Fruit fly (Drosophila melanogaster) whole organism, embryonic: ENCODE results near the gene CtBP.

Source experiments
- Bdp1 ChIP-seq: fragments of 200-800 bp; sonication (Bioruptor generic); optimal IDR thresholded peaks from 3 replicates; lab custom pipeline; 2016; ENCODE audit warnings: missing biosample characterization, missing genetic modification characterization
- CG12659 ChIP-seq: fragments of 200-800 bp; sonication (Bioruptor generic); optimal IDR thresholded peaks from 3 replicates; lab custom pipeline; 2017; ENCODE audit warnings: mild to moderate bottlenecking, missing biosample characterization, missing genetic modification reagents, missing genetic modification characterization
- CG13123 ChIP-seq: fragments of 200-800 bp; sonication (Bioruptor generic); optimal IDR thresholded peaks from 2 replicates; lab custom pipeline; 2016; ENCODE audit warnings: missing biosample characterization, missing genetic modification characterization
- CG14710 ChIP-seq: fragments of 200-800 bp; sonication (Bioruptor generic); optimal IDR thresholded peaks from 3 replicates; lab custom pipeline; 2019; ENCODE audit warnings: missing biosample characterization, mild to moderate bottlenecking, missing genetic modification characterization, moderate library complexity
- CG15479 ChIP-seq: fragments of 200-800 bp; sonication (Bioruptor generic); optimal IDR thresholded peaks from 3 replicates; lab custom pipeline; 2019; ENCODE audit warnings: missing biosample characterization, mild to moderate bottlenecking, missing genetic modification characterization, moderate library complexity
- CG15696 ChIP-seq: fragments of 200-800 bp; sonication (Bioruptor generic); optimal IDR thresholded peaks from 2 replicates; lab custom pipeline; 2019; ENCODE audit warnings: missing biosample characterization, mild to moderate bottlenecking, missing genetic modification characterization, moderate library complexity
- CG16813 ChIP-seq: fragments of 200-800 bp; sonication (Bioruptor generic); IDR thresholded peaks from 3 replicates; pipeline ENCODE4 v1.3.6; 2022; ENCODE audit warnings: missing biosample characterization, missing genetic modification characterization; ENCODE audit not compliant: partially characterized antibody
- CG17328 ChIP-seq: fragments of 200-800 bp; sonication (Bioruptor generic); IDR thresholded peaks from 2 replicates; pipeline ENCODE4 v1.3.6; 2022; ENCODE audit warnings: missing biosample characterization, missing genetic modification characterization
- CG31365 ChIP-seq: fragments of 200-800 bp; sonication (Bioruptor generic); optimal IDR thresholded peaks from 2 replicates; lab custom pipeline; 2018; ENCODE audit warnings: missing biosample characterization, mild to moderate bottlenecking, missing genetic modification characterization
- CG31388 ChIP-seq: fragments of 200-800 bp; sonication (Bioruptor generic); optimal IDR thresholded peaks from 2 replicates; lab custom pipeline; 2016; ENCODE audit warnings: missing biosample characterization, missing genetic modification characterization
- CG4360 ChIP-seq: fragments of 200-800 bp; sonication (Bioruptor generic); IDR thresholded peaks from 2 replicates; pipeline ENCODE4 v1.3.6; 2022; ENCODE audit warnings: missing biosample characterization, missing genetic modification characterization
- CG4617 ChIP-seq: fragments of 200-800 bp; sonication (Bioruptor generic); optimal IDR thresholded peaks from 3 replicates; lab custom pipeline; 2016; ENCODE audit warnings: missing biosample characterization, missing genetic modification characterization, borderline replicate concordance
- CG5180 ChIP-seq: fragments of 200-800 bp; sonication (Bioruptor generic); optimal IDR thresholded peaks from 3 replicates; lab custom pipeline; 2017; ENCODE audit warnings: missing biosample characterization, missing genetic modification characterization, mild to moderate bottlenecking, moderate library complexity, missing genetic modification reagents
- CG6765 ChIP-seq: fragments of 200-800 bp; sonication (Bioruptor generic); optimal IDR thresholded peaks from 3 replicates; lab custom pipeline; 2017; ENCODE audit warnings: missing biosample characterization, mild to moderate bottlenecking, missing genetic modification characterization
- CG6854 ChIP-seq: fragments of 200-800 bp; sonication (Bioruptor generic); optimal IDR thresholded peaks from 3 replicates; lab custom pipeline; 2017; ENCODE audit warnings: missing biosample characterization, mild to moderate bottlenecking, missing genetic modification characterization
- CG7271 ChIP-seq: fragments of 200-800 bp; sonication (Bioruptor generic); optimal IDR thresholded peaks from 2 replicates; lab custom pipeline; 2018; ENCODE audit warnings: missing biosample characterization, mild to moderate bottlenecking, missing genetic modification characterization, moderate library complexity
- CG8290 ChIP-seq, 3 experiments: fragments of 200-800 bp; sonication (Bioruptor generic); optimal IDR thresholded peaks; 2 replicates each; lab custom pipeline; 2016 to 2019; ENCODE audit warnings: missing biosample characterization in 3 of 3, missing genetic modification characterization in 3 of 3, mild to moderate bottlenecking in 2 of 3, moderate library complexity in 1 of 3
- CG8765 ChIP-seq: fragments of 200-800 bp; sonication (Bioruptor generic); IDR thresholded peaks from 2 replicates; pipeline ENCODE4 v1.3.6; 2022; ENCODE audit warnings: missing biosample characterization, missing genetic modification characterization
- CG9817 ChIP-seq: fragments of 200-800 bp; sonication (Bioruptor generic); optimal IDR thresholded peaks from 2 replicates; lab custom pipeline; 2018; ENCODE audit warnings: missing biosample characterization, mild to moderate bottlenecking, missing genetic modification characterization, moderate library complexity
- Deaf1 ChIP-seq: fragments of 200-800 bp; optimal IDR thresholded peaks from 3 replicates; lab custom pipeline; 2019; ENCODE audit warnings: missing biosample characterization, mild to moderate bottlenecking, missing genetic modification characterization, moderate library complexity
- Dp ChIP-seq: fragments of 200-800 bp; sonication (Bioruptor generic); optimal IDR thresholded peaks from 2 replicates; lab custom pipeline; 2018; ENCODE audit warnings: missing biosample characterization, mild to moderate bottlenecking, missing genetic modification characterization, moderate library complexity
- MBD-R2 ChIP-seq: fragments of 200-800 bp; sonication (Bioruptor generic); IDR thresholded peaks from 2 replicates; pipeline ENCODE4 v1.3.6; 2022; ENCODE audit warnings: missing biosample characterization, missing genetic modification characterization
- PHDP ChIP-seq: fragments of 200-800 bp; sonication (Bioruptor generic); optimal IDR thresholded peaks from 3 replicates; lab custom pipeline; 2018; ENCODE audit warnings: missing biosample characterization, mild to moderate bottlenecking, missing genetic modification characterization, moderate library complexity
- Rx ChIP-seq: fragments of 200-800 bp; sonication (Bioruptor generic); IDR thresholded peaks from 2 replicates; pipeline ENCODE4 v1.3.6; 2022; ENCODE audit warnings: missing biosample characterization, missing genetic modification characterization
- Sry-β ChIP-seq: fragments of 200-800 bp; sonication (Bioruptor generic); optimal IDR thresholded peaks from 2 replicates; lab custom pipeline; 2018; ENCODE audit warnings: missing biosample characterization, mild to moderate bottlenecking, missing genetic modification characterization, moderate library complexity
- Sry-δ ChIP-seq: fragments of 200-800 bp; sonication (Bioruptor generic); optimal IDR thresholded peaks from 2 replicates; lab custom pipeline; 2016; ENCODE audit warnings: missing biosample characterization, missing genetic modification characterization
- Tbp ChIP-seq: fragments of >200 bp; optimal IDR thresholded peaks from 2 replicates; lab custom pipeline; 2018; ENCODE audit warnings: missing biosample characterization, missing genetic modification characterization
- Usf ChIP-seq: fragments of 200-800 bp; sonication (Bioruptor generic); optimal IDR thresholded peaks from 2 replicates; lab custom pipeline; 2017; ENCODE audit warnings: missing genotype, missing biosample characterization, missing genetic modification characterization
- bab2 ChIP-seq: fragments of 200-800 bp; sonication (Bioruptor generic); optimal IDR thresholded peaks from 2 replicates; lab custom pipeline; 2016; ENCODE audit warnings: missing biosample characterization, missing genetic modification characterization
- crp ChIP-seq, 2 experiments: fragments of 200-800 bp; sonication (Bioruptor generic); optimal IDR thresholded peaks; 2 replicates in 1 of 2; 3 replicates in 1 of 2; lab custom pipeline; 2017; ENCODE audit warnings: missing biosample characterization in 2 of 2, missing genetic modification characterization in 2 of 2, mild to moderate bottlenecking in 1 of 2, moderate library complexity in 1 of 2
- ems ChIP-seq: fragments of 200-800 bp; sonication (Bioruptor generic); optimal IDR thresholded peaks from 3 replicates; lab custom pipeline; 2016; ENCODE audit warnings: missing biosample characterization, missing genetic modification characterization
- ftz-f1 ChIP-seq: fragments of 200-800 bp; sonication (Bioruptor generic); optimal IDR thresholded peaks from 2 replicates; lab custom pipeline; 2016; ENCODE audit warnings: missing biosample characterization, missing genetic modification characterization
- gce ChIP-seq: fragments of 200-800 bp; sonication (Bioruptor generic); IDR thresholded peaks from 3 replicates; pipeline ENCODE4 v1.3.6; 2022; ENCODE audit warnings: missing biosample characterization, missing genetic modification characterization
- gcm ChIP-seq: fragments of 200-800 bp; sonication (Bioruptor generic); optimal IDR thresholded peaks from 2 replicates; lab custom pipeline; 2019; ENCODE audit warnings: missing biosample characterization, mild to moderate bottlenecking, missing genetic modification characterization, moderate library complexity
- ind ChIP-seq: fragments of 200-800 bp; sonication (Bioruptor generic); optimal IDR thresholded peaks from 3 replicates; lab custom pipeline; 2016; ENCODE audit warnings: missing biosample characterization, missing genetic modification characterization
- jigr1 ChIP-seq: fragments of 200-800 bp; sonication (Bioruptor generic); IDR thresholded peaks from 3 replicates; pipeline ENCODE4 v1.3.6; 2022; ENCODE audit warnings: missing biosample characterization, missing genetic modification characterization
- jing ChIP-seq: fragments of 200-800 bp; sonication (Bioruptor generic); optimal IDR thresholded peaks from 2 replicates; lab custom pipeline; 2018; ENCODE audit warnings: missing biosample characterization, mild to moderate bottlenecking, missing genetic modification characterization
- kni ChIP-seq: fragments of 200-800 bp; sonication (Bioruptor generic); optimal IDR thresholded peaks from 3 replicates; lab custom pipeline; 2017; ENCODE audit warnings: mild to moderate bottlenecking, missing biosample characterization, missing genetic modification reagents, missing genetic modification characterization
- lola ChIP-seq, 3 experiments: fragments of >200 bp in 2 of 3; fragments of 200-800 bp in 1 of 3; sonication (Bioruptor generic) in 1 of 3; optimal IDR thresholded peaks; 2 replicates each; lab custom pipeline; 2017 to 2019; ENCODE audit warnings: missing biosample characterization in 3 of 3, missing genetic modification characterization in 3 of 3, mild to moderate bottlenecking in 1 of 3, moderate library complexity in 1 of 3
- onecut ChIP-seq: fragments of 200-800 bp; sonication (Bioruptor generic); IDR thresholded peaks from 2 replicates; pipeline ENCODE4 v1.3.6; 2022; ENCODE audit warnings: missing biosample characterization, missing genetic modification characterization
- pita ChIP-seq: fragments of 200-800 bp; sonication (Bioruptor generic); optimal IDR thresholded peaks from 2 replicates; lab custom pipeline; 2017; ENCODE audit warnings: missing biosample characterization, mild to moderate bottlenecking, missing genetic modification characterization
- pros ChIP-seq: fragments of 200-800 bp; sonication (Bioruptor generic); optimal IDR thresholded peaks from 3 replicates; lab custom pipeline; 2019; ENCODE audit warnings: missing biosample characterization, mild to moderate bottlenecking, missing genetic modification characterization, moderate library complexity
- pum ChIP-seq: fragments of 200-800 bp; sonication (Bioruptor generic); optimal IDR thresholded peaks from 2 replicates; lab custom pipeline; 2016; ENCODE audit warnings: missing biosample characterization, missing genetic modification characterization
- pzg ChIP-seq: fragments of 200-800 bp; sonication (Bioruptor generic); optimal IDR thresholded peaks from 3 replicates; lab custom pipeline; 2018; ENCODE audit warnings: missing biosample characterization, mild to moderate bottlenecking, missing genetic modification characterization, moderate library complexity
- shn ChIP-seq: fragments of 200-800 bp; sonication (Bioruptor generic); optimal IDR thresholded peaks from 3 replicates; lab custom pipeline; 2016; ENCODE audit warnings: missing biosample characterization, missing genetic modification characterization
- sqz ChIP-seq: fragments of 200-800 bp; sonication (Bioruptor generic); optimal IDR thresholded peaks from 3 replicates; lab custom pipeline; 2018; ENCODE audit warnings: missing biosample characterization, mild to moderate bottlenecking, missing genetic modification characterization
- tap ChIP-seq: fragments of 200-800 bp; optimal IDR thresholded peaks from 3 replicates; lab custom pipeline; 2019; ENCODE audit warnings: missing biosample characterization, mild to moderate bottlenecking, missing genetic modification characterization, moderate library complexity
- ttk ChIP-seq: fragments of 200-800 bp; sonication (Bioruptor generic); IDR thresholded peaks from 2 replicates; pipeline ENCODE4 v2.1.2; 2022; ENCODE audit warnings: missing biosample characterization, missing genetic modification characterization

The CtBP gene

dm6 chr3R:13030257-13031173, 19.1 kb downstream of the CtBP start, which contains the start of the genes CG46281 and CG46280 (continued):
- TF ChIP-seq CG5180, result no peak
- TF ChIP-seq Dp (GFP tag; lab: Kevin White, UChicago), result peak; percentile 57
- TF ChIP-seq CG8765 (GFP tag; lab: Robert Waterston, UW), result no peak
- TF ChIP-seq bab2, result peak; percentile 2
- TF ChIP-seq ftz-f1 (GFP tag; lab: Kevin White, UChicago), result no peak
- peak; percentile 66 for TF ChIP-seq MBD-R2 (GFP tag; lab: Robert Waterston, UW)
- TF ChIP-seq jigr1, result no peak
- TF ChIP-seq CG16813, result peak; percentile 52; the same call in 2 of the 3 replicates
- no peak for TF ChIP-seq CG17328 (GFP tag; lab: Robert Waterston, UW)
- TF ChIP-seq ind (GFP tag; lab: Kevin White, UChicago), result no peak
- no peak for TF ChIP-seq CG31388 (GFP tag; lab: Kevin White, UChicago)
- TF ChIP-seq CG15696, result no peak
- TF ChIP-seq Rx, result no peak
- peak in 1 of 3 experiments; percentile 30 for TF ChIP-seq lola (GFP tag; optimal IDR thresholded peaks at IDR 0.05; lab: Kevin White, UChicago)
- no peak for TF ChIP-seq jing (GFP tag; lab: Kevin White, UChicago)
- TF ChIP-seq Tbp (GFP tag; lab: Kevin White, UChicago), result peak; percentile 32
- no peak for TF ChIP-seq Usf (GFP tag; lab: Kevin White, UChicago)
- TF ChIP-seq Sry-β (GFP tag; lab: Kevin White, UChicago), result peak; percentile 13
- TF ChIP-seq CG31365 (tag; lab: Kevin White, UChicago), result no peak
- TF ChIP-seq CG15479 (GFP tag; lab: Kevin White, UChicago), result no peak
- TF ChIP-seq CG4617 (GFP tag; lab: Kevin White, UChicago), result peak; percentile 76
- no peak for TF ChIP-seq CG6854 (GFP tag; lab: Kevin White, UChicago)
- peak; percentile 93 for TF ChIP-seq CG14710 (tag; lab: Kevin White, UChicago)
- no peak for TF ChIP-seq CG13123
- TF ChIP-seq kni (GFP tag; lab: Kevin White, UChicago), result no peak
- no peak for TF ChIP-seq PHDP (tag; lab: Kevin White, UChicago)
- no peak for TF ChIP-seq CG6765 (GFP tag; lab: Kevin White, UChicago)
- peak; percentile 23 for TF ChIP-seq Bdp1 (GFP tag; lab: Kevin White, UChicago)
- TF ChIP-seq CG12659, result peak; percentile 70
- TF ChIP-seq ems (GFP tag; lab: Kevin White, UChicago), result no peak
- TF ChIP-seq tap, result no peak
- peak; percentile 74 for TF ChIP-seq Sry-δ (GFP tag; lab: Kevin White, UChicago)
- TF ChIP-seq CG7271 (tag; lab: Kevin White, UChicago), result no peak
- peak; percentile 34 for TF ChIP-seq pum (GFP tag; lab: Kevin White, UChicago)
- no peak for TF ChIP-seq onecut
- TF ChIP-seq gcm (GFP tag; lab: Kevin White, UChicago), result no peak
- no peak for TF ChIP-seq CG4360
- TF ChIP-seq ttk (GFP tag; lab: Robert Waterston, UW), result no peak
- TF ChIP-seq pita, result no peak
- no peak for TF ChIP-seq crp (GFP tag; optimal IDR thresholded peaks at IDR 0.05; lab: Kevin White, UChicago)
- TF ChIP-seq CG9817 (tag; lab: Kevin White, UChicago), result no peak
- no peak for TF ChIP-seq gce (GFP tag; lab: Robert Waterston, UW)
- peak; percentile 72 for TF ChIP-seq pzg (GFP tag; lab: Kevin White, UChicago)
- no peak for TF ChIP-seq sqz (GFP tag; lab: Kevin White, UChicago)
- TF ChIP-seq pros (GFP tag; lab: Kevin White, UChicago), result no peak
- no peak for TF ChIP-seq Deaf1 (tag; lab: Kevin White, UChicago)
- peak; percentile 23 for TF ChIP-seq CG8290 (GFP tag; optimal IDR thresholded peaks at IDR 0.05; lab: Kevin White, UChicago)
- TF ChIP-seq CG8290 (tag; optimal IDR thresholded peaks at IDR 0.05; lab: Kevin White, UChicago), result no peak
- TF ChIP-seq shn (GFP tag; lab: Kevin White, UChicago), result peak; percentile 12
